Worm (Caenorhabditis elegans): ENCODE results near the gene nhr-112.

Gene nhr-112

ce11 chrV:16739100-16739499 is 15.5 kb upstream of the nhr-112 start, which contains the start of the genes clec-29 and clec-39:
Gene clec-29 (minus strand): TSS chrV:16739200.
Gene clec-39 (plus strand): TSS chrV:16739268.
- TF ChIP-seq lsy-27 (tag; optimal IDR thresholded peaks at IDR 0.05; ENCODE audit: borderline replicate concordance, insufficient read depth) (no peak), ccch-3 (GFP tag; optimal IDR thresholded peaks at IDR 0.05) (no peak), ceh-100 (GFP tag; IDR thresholded peaks at IDR 0.05) (no peak), ceh-27 (GFP tag; optimal IDR thresholded peaks at IDR 0.05) (no peak), tbp1 (GFP tag; optimal IDR thresholded peaks at IDR 0.05) (no peak), ceh-91 (GFP tag; IDR thresholded peaks at IDR 0.05) (no peak), T07F8.4 (tag; optimal IDR thresholded peaks at IDR 0.05) (no peak), lin-26 (GFP tag; IDR thresholded peaks at IDR 0.05) (no peak), chd-7 (tag; optimal IDR thresholded peaks at IDR 0.05) (no peak), nhr-80 (tag; optimal IDR thresholded peaks at IDR 0.05) (no peak), snpc-1.3 (tag; optimal IDR thresholded peaks at IDR 0.05; ENCODE audit: insufficient read depth) (no peak), ceh-40 (GFP tag; IDR thresholded peaks at IDR 0.05) (no peak), Y67H2A.10 (GFP tag; conservative IDR thresholded peaks at IDR 0.05) (no peak), nfya-1 (tag; optimal IDR thresholded peaks at IDR 0.05; ENCODE audit: borderline replicate concordance, insufficient read depth) (no peak), Y53G8AR.9 (GFP tag; conservative IDR thresholded peaks at IDR 0.05) (no peak), mxl-1 (tag; optimal IDR thresholded peaks at IDR 0.05) (no peak), ceh-79 (tag; optimal IDR thresholded peaks at IDR 0.05) (no peak)

- TF ChIP-seq Y56A3A.18 (GFP tag; IDR thresholded peaks at IDR 0.05) = no peak
- TF ChIP-seq nhr-27 (tag; optimal IDR thresholded peaks at IDR 0.05) = no peak
- no peak for TF ChIP-seq dpff-1 (tag; optimal IDR thresholded peaks at IDR 0.05)
- no peak for TF ChIP-seq lsl-1 (GFP tag; optimal IDR thresholded peaks at IDR 0.05)
- TF ChIP-seq C06A6.2 (GFP tag; conservative IDR thresholded peaks at IDR 0.05) = no peak
These were observed 11.9 kb upstream of the nhr-112 start, which contains the start of the genes clec-38 and clec-34 for ce11 chrV:16735518-16735917. Gene clec-38 (minus strand): TSS chrV:16735618. Gene clec-34 (plus strand): TSS chrV:16735765.

DNA sequence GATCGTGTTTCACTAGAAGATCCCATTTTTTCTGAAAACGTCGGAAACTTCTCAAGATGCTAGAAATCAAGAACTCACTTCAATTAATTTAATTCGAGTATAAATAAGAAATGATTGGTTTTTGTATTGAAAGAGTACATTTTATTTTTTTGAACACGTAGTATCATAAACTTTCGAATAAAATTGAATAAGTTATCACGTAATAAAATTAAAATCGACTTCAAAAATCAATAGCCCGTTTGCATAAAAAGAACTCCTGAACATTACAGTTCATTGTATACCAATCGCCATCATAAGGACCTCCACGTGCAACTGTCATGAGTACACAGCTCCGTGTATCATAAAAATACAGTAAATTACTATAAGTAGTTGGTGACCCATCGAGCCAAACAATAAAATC is 10.0 kb upstream of the nhr-112 start, which contains the start of gene T25E12.16:
Gene T25E12.16, minus strand, starts transcription at position 101 of the 400 bp plus-strand sequence.
- no peak for TF ChIP-seq pha-4 (tag; optimal IDR thresholded peaks at IDR 0.05)
- no peak for TF ChIP-seq ztf-18 (tag; optimal IDR thresholded peaks at IDR 0.05)
- no peak for TF ChIP-seq mel-28 (tag; optimal IDR thresholded peaks at IDR 0.05; ENCODE audit: borderline replicate concordance)
- TF ChIP-seq lsl-1 (GFP tag; optimal IDR thresholded peaks at IDR 0.05) = no peak
- no peak for TF ChIP-seq F57A8.1 (GFP tag; optimal IDR thresholded peaks at IDR 0.05)
- TF ChIP-seq hsf-1 (GFP tag; IDR thresholded peaks at IDR 0.05) = no peak
- TF ChIP-seq lir-1 (GFP tag; conservative IDR thresholded peaks at IDR 0.05) = no peak
- TF ChIP-seq nfya-2 (GFP tag; IDR thresholded peaks at IDR 0.05) = no peak

DNA sequence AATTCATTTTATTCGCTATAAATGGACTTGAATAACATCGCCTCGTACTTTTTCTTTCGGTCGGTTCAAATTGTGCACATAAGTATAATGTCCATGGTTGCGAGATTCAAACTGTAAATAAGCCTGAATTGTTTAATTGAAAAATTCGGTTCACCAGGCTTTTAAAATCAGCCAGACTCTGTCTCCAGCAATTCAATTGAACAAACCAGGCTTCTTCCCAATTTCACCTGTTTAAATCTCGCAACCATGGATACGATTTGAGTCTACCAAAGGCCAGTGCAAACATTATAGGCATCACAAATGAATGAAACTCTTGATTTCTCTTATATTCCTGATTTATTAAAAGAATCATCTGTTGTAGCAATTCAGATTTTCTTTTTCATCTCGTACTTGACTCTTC is 8.0 kb upstream of the nhr-112 start, which contains the start of gene srz-100:
Gene srz-100, plus strand, starts transcription at position 301 of the 400 bp plus-strand sequence.
- TF ChIP-seq madf-8 (GFP tag; conservative IDR thresholded peaks at IDR 0.05) = no peak
- TF ChIP-seq athp-1 (tag; optimal IDR thresholded peaks at IDR 0.05) = no peak

DNA sequence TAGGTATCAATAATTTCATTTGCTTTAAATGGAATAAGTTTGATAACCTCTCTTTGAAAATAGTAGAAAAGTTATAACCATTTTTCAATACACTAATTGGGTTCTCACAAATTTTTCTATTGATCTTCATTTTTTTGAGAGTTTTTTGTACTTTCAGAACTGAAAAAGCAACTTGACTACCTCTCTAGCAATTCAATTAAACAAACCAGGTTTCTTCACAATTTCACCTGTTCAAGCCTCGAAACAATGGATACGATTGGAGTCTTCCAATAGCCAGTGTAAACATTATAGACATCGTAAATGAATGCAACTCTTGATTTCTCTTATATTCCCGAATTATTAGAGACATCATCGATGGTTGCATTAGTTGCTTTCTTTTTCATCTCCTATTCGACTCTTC is 6.3 kb upstream of the nhr-112 start, which contains the start of gene srz-99:
Gene srz-99, plus strand, starts transcription at position 301 of the 400 bp plus-strand sequence.
- TF ChIP-seq ZK185.1 (tag; optimal IDR thresholded peaks at IDR 0.05; ENCODE audit: poor library complexity, severe bottlenecking) = no peak
- TF ChIP-seq C06A6.2 (GFP tag; conservative IDR thresholded peaks at IDR 0.05) = no peak
- no peak for TF ChIP-seq snpc-1.1 (tag; optimal IDR thresholded peaks at IDR 0.05; ENCODE audit: insufficient read depth)
- no peak for TF ChIP-seq C17E4.6 (GFP tag; IDR thresholded peaks at IDR 0.05)
- TF ChIP-seq snpc-3.4 (tag; optimal IDR thresholded peaks at IDR 0.05) = no peak
- no peak for TF ChIP-seq ceh-91 (GFP tag; IDR thresholded peaks at IDR 0.05)
- no peak for TF ChIP-seq lin-35 (GFP tag; optimal IDR thresholded peaks at IDR 0.05)
- TF ChIP-seq fkh-3 (tag; optimal IDR thresholded peaks at IDR 0.05) = no peak
- TF ChIP-seq ceh-40 (GFP tag; IDR thresholded peaks at IDR 0.05) = no peak
- TF ChIP-seq pbrm-1 (GFP tag; IDR thresholded peaks at IDR 0.05) = no peak
